Fruit fly (Drosophila melanogaster) whole organism, embryonic: Measurements from ENCODE around the gene Cpr66Cb.

Source experiments
- CG1024 ChIP-seq: fragments of 200-800 bp; sonication (Bioruptor generic); IDR thresholded peaks from 2 replicates; pipeline ENCODE4 v1.3.6; 2022; ENCODE audit warnings: missing biosample characterization, missing genetic modification characterization
- CG11093 ChIP-seq: fragments of 200-800 bp; sonication (Bioruptor generic); IDR thresholded peaks from 3 replicates; pipeline ENCODE4 v1.3.6; 2022; ENCODE audit warnings: missing biosample characterization, missing genetic modification characterization
- CG11504 ChIP-seq: fragments of 200-800 bp; sonication (Bioruptor generic); optimal IDR thresholded peaks from 3 replicates; lab custom pipeline; 2019; ENCODE audit warnings: missing biosample characterization, mild to moderate bottlenecking, missing genetic modification characterization, moderate library complexity
- CG12155 ChIP-seq: fragments of 200-800 bp; sonication (Bioruptor generic); optimal IDR thresholded peaks from 3 replicates; lab custom pipeline; 2016; ENCODE audit warnings: missing biosample characterization, missing genetic modification characterization
- CG12236 ChIP-seq: fragments of 200-800 bp; sonication (Bioruptor generic); optimal IDR thresholded peaks from 2 replicates; lab custom pipeline; 2016; ENCODE audit warnings: missing biosample characterization, missing genetic modification characterization
- CG12769 ChIP-seq: fragments of 200-800 bp; sonication (Bioruptor generic); optimal IDR thresholded peaks from 2 replicates; lab custom pipeline; 2019; ENCODE audit warnings: missing biosample characterization, mild to moderate bottlenecking, missing genetic modification characterization, moderate library complexity
- CG15011 ChIP-seq: fragments of 200-800 bp; sonication (Bioruptor generic); optimal IDR thresholded peaks from 3 replicates; lab custom pipeline; 2018; ENCODE audit warnings: missing biosample characterization, mild to moderate bottlenecking, missing genetic modification characterization
- CG15479 ChIP-seq: fragments of 200-800 bp; sonication (Bioruptor generic); optimal IDR thresholded peaks from 3 replicates; lab custom pipeline; 2019; ENCODE audit warnings: missing biosample characterization, mild to moderate bottlenecking, missing genetic modification characterization, moderate library complexity
- CG1603 ChIP-seq: fragments of 200-800 bp; sonication (Bioruptor generic); optimal IDR thresholded peaks from 2 replicates; lab custom pipeline; 2019; ENCODE audit warnings: missing biosample characterization, mild to moderate bottlenecking, missing genetic modification characterization, moderate library complexity
- CG17829 ChIP-seq: fragments of 200-800 bp; optimal IDR thresholded peaks from 2 replicates; lab custom pipeline; 2019; ENCODE audit warnings: missing biosample characterization, mild to moderate bottlenecking, missing genetic modification characterization, moderate library complexity
- CG18262 ChIP-seq: fragments of 200-800 bp; optimal IDR thresholded peaks from 3 replicates; lab custom pipeline; 2019; ENCODE audit warnings: missing biosample characterization, mild to moderate bottlenecking, missing genetic modification characterization, moderate library complexity
- CG3065 ChIP-seq: fragments of 200-800 bp; sonication (Bioruptor generic); optimal IDR thresholded peaks from 2 replicates; lab custom pipeline; 2016; ENCODE audit warnings: missing biosample characterization, missing genetic modification characterization
- CG31388 ChIP-seq: fragments of 200-800 bp; sonication (Bioruptor generic); optimal IDR thresholded peaks from 2 replicates; lab custom pipeline; 2016; ENCODE audit warnings: missing biosample characterization, missing genetic modification characterization
- CG42726 ChIP-seq: fragments of 200-800 bp; sonication (Bioruptor generic); IDR thresholded peaks from 2 replicates; pipeline ENCODE4 v1.3.6; 2022; ENCODE audit warnings: missing biosample characterization, missing genetic modification characterization; ENCODE audit not compliant: partially characterized antibody
- CG43689 ChIP-seq: fragments of 200-800 bp; sonication (Bioruptor generic); IDR thresholded peaks from 2 replicates; pipeline ENCODE4 v1.3.6; 2022; ENCODE audit warnings: missing biosample characterization, missing genetic modification characterization
- CG7556 ChIP-seq: fragments of 200-800 bp; sonication (Bioruptor generic); optimal IDR thresholded peaks from 2 replicates; lab custom pipeline; 2017; ENCODE audit warnings: missing biosample characterization, mild to moderate bottlenecking, missing genetic modification characterization
- CG7745 ChIP-seq: fragments of 200-800 bp; sonication (Bioruptor generic); optimal IDR thresholded peaks from 2 replicates; lab custom pipeline; 2018; ENCODE audit warnings: missing biosample characterization, mild to moderate bottlenecking, missing genetic modification characterization, moderate library complexity
- CG7987 ChIP-seq: fragments of 200-800 bp; sonication (Bioruptor generic); optimal IDR thresholded peaks from 2 replicates; lab custom pipeline; 2018; ENCODE audit warnings: missing biosample characterization, mild to moderate bottlenecking, missing genetic modification characterization, moderate library complexity
- CG9609 ChIP-seq: fragments of 200-800 bp; sonication (Bioruptor generic); optimal IDR thresholded peaks from 3 replicates; lab custom pipeline; 2016; ENCODE audit warnings: missing biosample characterization, missing genetic modification characterization
- CHES-1-like ChIP-seq: fragments of 200-800 bp; sonication (Bioruptor generic); optimal IDR thresholded peaks from 2 replicates; lab custom pipeline; 2016; ENCODE audit warnings: missing biosample characterization, missing genetic modification characterization
- Hand ChIP-seq: fragments of 200-800 bp; sonication (Bioruptor generic); optimal IDR thresholded peaks from 2 replicates; lab custom pipeline; 2017; ENCODE audit warnings: mild to moderate bottlenecking, missing biosample characterization, missing genetic modification reagents, missing genetic modification characterization
- Hr51 ChIP-seq, 2 experiments: fragments of 200-800 bp; sonication (Bioruptor generic); optimal IDR thresholded peaks; 2 replicates in 1 of 2; 3 replicates in 1 of 2; lab custom pipeline; 2016 to 2018; ENCODE audit warnings: missing biosample characterization in 2 of 2, missing genetic modification characterization in 2 of 2, mild to moderate bottlenecking in 1 of 2, moderate library complexity in 1 of 2
- Neu2 ChIP-seq: fragments of 200-800 bp; sonication (Bioruptor generic); optimal IDR thresholded peaks from 3 replicates; lab custom pipeline; 2016; ENCODE audit warnings: missing biosample characterization, missing genetic modification characterization, borderline replicate concordance
- Rfx ChIP-seq: fragments of 200-800 bp; sonication (Bioruptor generic); IDR thresholded peaks from 2 replicates; pipeline ENCODE4 v1.3.6; 2022; ENCODE audit warnings: missing biosample characterization, missing genetic modification characterization
- Side ChIP-seq: fragments of 200-800 bp; sonication (Bioruptor generic); optimal IDR thresholded peaks from 2 replicates; lab custom pipeline; 2016; ENCODE audit warnings: missing biosample characterization, missing genetic modification characterization
- aop ChIP-seq: fragments of 200-800 bp; sonication (Bioruptor generic); IDR thresholded peaks from 2 replicates; pipeline ENCODE4 v1.3.6; 2022; ENCODE audit warnings: missing biosample characterization, missing genetic modification characterization
- ara ChIP-seq: fragments of 200-800 bp; sonication (Bioruptor generic); IDR thresholded peaks from 2 replicates; pipeline ENCODE4 v1.3.6; 2022; ENCODE audit warnings: missing biosample characterization, missing genetic modification characterization
- ase ChIP-seq: fragments of 200-800 bp; sonication (Bioruptor generic); IDR thresholded peaks from 3 replicates; pipeline ENCODE4 v1.3.6; 2022; ENCODE audit warnings: missing biosample characterization, missing genetic modification characterization
- az2 ChIP-seq: fragments of 200-800 bp; sonication (Bioruptor generic); optimal IDR thresholded peaks from 3 replicates; lab custom pipeline; 2016; ENCODE audit warnings: missing biosample characterization, missing genetic modification characterization
- br ChIP-seq: fragments of >200 bp; optimal IDR thresholded peaks from 2 replicates; lab custom pipeline; 2017
- chif ChIP-seq, 2 experiments: fragments of 200-800 bp; sonication (Bioruptor generic); optimal IDR thresholded peaks; 3 replicates each; lab custom pipeline; 2016; ENCODE audit warnings: missing biosample characterization in 2 of 2, missing genetic modification characterization in 2 of 2
- corto ChIP-seq: fragments of 200-800 bp; sonication (Bioruptor generic); optimal IDR thresholded peaks from 2 replicates; lab custom pipeline; 2016; ENCODE audit warnings: missing biosample characterization, mild to moderate bottlenecking, missing genetic modification characterization, moderate library complexity
- dm ChIP-seq: fragments of 200-800 bp; sonication (Bioruptor generic); optimal IDR thresholded peaks from 3 replicates; lab custom pipeline; 2016; ENCODE audit warnings: missing biosample characterization, missing genetic modification characterization
- dpn ChIP-seq, 2 experiments: fragments of 200-800 bp; sonication (Bioruptor generic); optimal IDR thresholded peaks; 3 replicates each; lab custom pipeline; 2016; ENCODE audit warnings: missing biosample characterization in 2 of 2, missing genetic modification characterization in 2 of 2
- en ChIP-seq: fragments of 200-800 bp; sonication (Bioruptor generic); optimal IDR thresholded peaks from 2 replicates; lab custom pipeline; 2016; ENCODE audit warnings: missing biosample characterization, missing genetic modification characterization
- esg ChIP-seq: fragments of 200-800 bp; sonication (Bioruptor generic); conservative IDR thresholded peaks from 2 replicates; pipeline ENCODE4 v1.3.6; 2022; ENCODE audit warnings: missing biosample characterization, missing genetic modification characterization
- exex ChIP-seq: fragments of 200-800 bp; sonication (Bioruptor generic); optimal IDR thresholded peaks from 4 replicates; lab custom pipeline; 2018; ENCODE audit warnings: missing biosample characterization, mild to moderate bottlenecking, missing genetic modification characterization, moderate library complexity
- fd96Cb ChIP-seq: fragments of 200-800 bp; sonication (Bioruptor generic); optimal IDR thresholded peaks from 2 replicates; lab custom pipeline; 2018; ENCODE audit warnings: missing biosample characterization, mild to moderate bottlenecking, missing genetic modification characterization, moderate library complexity
- fu2 ChIP-seq: fragments of 200-800 bp; sonication (Bioruptor generic); optimal IDR thresholded peaks from 2 replicates; lab custom pipeline; 2016; ENCODE audit warnings: missing biosample characterization, missing genetic modification characterization
- gro ChIP-seq: fragments of 200-800 bp; sonication (Bioruptor generic); optimal IDR thresholded peaks from 2 replicates; lab custom pipeline; 2016; ENCODE audit warnings: missing biosample characterization, missing genetic modification characterization
- hb ChIP-seq: fragments of 200-800 bp; sonication (Bioruptor generic); IDR thresholded peaks from 3 replicates; pipeline ENCODE4 v1.3.6; 2022; ENCODE audit warnings: missing biosample characterization, missing genetic modification characterization; ENCODE audit not compliant: partially characterized antibody
- kah ChIP-seq: fragments of 200-800 bp; sonication (Bioruptor generic); optimal IDR thresholded peaks from 2 replicates; lab custom pipeline; 2018; ENCODE audit warnings: missing biosample characterization, mild to moderate bottlenecking, missing genetic modification characterization
- salm ChIP-seq: fragments of 200-800 bp; sonication (Bioruptor generic); optimal IDR thresholded peaks from 2 replicates; lab custom pipeline; 2018; ENCODE audit warnings: missing biosample characterization, mild to moderate bottlenecking, missing genetic modification characterization
- scrt ChIP-seq: fragments of 200-800 bp; sonication (Bioruptor generic); optimal IDR thresholded peaks from 2 replicates; lab custom pipeline; 2018; ENCODE audit warnings: missing biosample characterization, mild to moderate bottlenecking, missing genetic modification characterization, moderate library complexity
- slp2 ChIP-seq: fragments of 200-800 bp; sonication (Bioruptor generic); optimal IDR thresholded peaks from 2 replicates; lab custom pipeline; 2016; ENCODE audit warnings: missing biosample characterization, missing genetic modification characterization
- sug ChIP-seq: fragments of 200-800 bp; optimal IDR thresholded peaks from 2 replicates; lab custom pipeline; 2019; ENCODE audit warnings: missing biosample characterization, mild to moderate bottlenecking, missing genetic modification characterization, moderate library complexity
- tin ChIP-seq: fragments of 200-800 bp; sonication (Bioruptor generic); optimal IDR thresholded peaks from 3 replicates; lab custom pipeline; 2016; ENCODE audit warnings: missing biosample characterization, missing genetic modification characterization
- ttk ChIP-seq: fragments of 200-800 bp; sonication (Bioruptor generic); IDR thresholded peaks from 2 replicates; pipeline ENCODE4 v2.1.2; 2022; ENCODE audit warnings: missing biosample characterization, missing genetic modification characterization
- unpg ChIP-seq: fragments of 200-800 bp; sonication (Bioruptor generic); optimal IDR thresholded peaks from 3 replicates; lab custom pipeline; 2018; ENCODE audit warnings: missing biosample characterization, mild to moderate bottlenecking, missing genetic modification characterization, moderate library complexity

Gene Cpr66Cb

DNA sequence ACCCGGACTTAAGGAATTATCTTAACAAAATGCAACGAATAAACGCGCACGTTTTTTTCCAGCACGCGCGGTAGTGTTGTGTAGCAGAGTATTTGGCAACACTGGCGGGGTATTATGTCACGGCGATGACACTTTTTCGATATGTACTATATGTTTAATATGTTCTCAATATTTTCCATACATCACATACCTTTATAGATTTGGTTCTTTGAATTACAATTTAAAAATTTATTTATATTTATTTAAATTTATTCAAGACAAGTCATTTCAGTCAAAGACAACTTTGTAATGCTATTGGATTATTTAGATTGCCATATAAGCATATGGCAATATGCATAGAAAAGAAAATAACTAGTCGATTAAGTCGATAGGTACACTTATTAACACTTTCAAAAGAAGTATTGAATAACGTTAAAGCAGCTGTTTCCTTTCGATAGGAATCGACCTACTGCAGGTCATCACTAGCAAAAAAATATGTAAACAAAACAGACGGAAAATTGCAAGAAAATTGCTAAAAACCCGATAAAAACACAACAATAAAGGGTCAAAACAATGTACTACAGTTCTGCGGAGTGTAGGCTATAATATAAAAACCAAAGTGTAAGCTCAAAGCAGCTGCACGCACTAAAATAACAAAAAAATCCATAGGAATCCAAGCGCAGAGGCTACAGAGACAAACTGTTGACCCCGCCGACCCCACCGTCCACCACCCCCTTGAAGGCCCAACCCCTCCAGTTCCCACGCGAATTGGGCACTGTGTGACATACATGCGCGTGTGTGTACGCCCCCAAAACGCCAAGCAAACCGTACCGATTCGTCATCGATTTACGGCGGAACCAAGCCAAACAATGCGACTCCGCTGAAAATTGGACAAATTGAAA is 9.9 kb downstream of the Cpr66Cb start, which contains the start of the genes CG7182 and GAPcenA (continued):
- no peak for TF ChIP-seq CG3065 (GFP tag; lab: Kevin White, UChicago)
- no peak for TF ChIP-seq esg (GFP tag; lab: Robert Waterston, UW)
- peak; percentile 83 for TF ChIP-seq CG17829 (tag; lab: Kevin White, UChicago)
- peak; percentile 48 for TF ChIP-seq scrt
- no peak for TF ChIP-seq aop (GFP tag; lab: Robert Waterston, UW)
- TF ChIP-seq CG1024 (GFP tag; lab: Robert Waterston, UW): no peak
- peak; percentile 8 for TF ChIP-seq Hand (GFP tag; lab: Kevin White, UChicago)
- TF ChIP-seq ara (GFP tag; lab: Robert Waterston, UW): no peak
- no peak for TF ChIP-seq CG12236 (GFP tag; lab: Kevin White, UChicago)
- no peak for TF ChIP-seq CG42726 (GFP tag; lab: Robert Waterston, UW)
- TF ChIP-seq tin (GFP tag; lab: Kevin White, UChicago): peak; percentile 67
- TF ChIP-seq en (GFP tag; lab: Kevin White, UChicago): no peak
- peak; percentile 52 for TF ChIP-seq CG15011 (GFP tag; lab: Kevin White, UChicago)
- no peak for TF ChIP-seq CG11093
- peak; percentile 51 for TF ChIP-seq az2 (GFP tag; lab: Kevin White, UChicago)
- peak; percentile 1 to 15 for TF ChIP-seq chif (GFP tag; optimal IDR thresholded peaks at IDR 0.05; lab: Kevin White, UChicago)
- no peak for TF ChIP-seq kah (GFP tag; lab: Kevin White, UChicago)
- peak; percentile 14 for TF ChIP-seq Side (GFP tag; lab: Kevin White, UChicago)
- TF ChIP-seq dm: peak; percentile 91
- no peak for TF ChIP-seq br (lab: Kevin White, UChicago)
- TF ChIP-seq ttk (GFP tag; lab: Robert Waterston, UW): 0 out of 2 replicates have a peak, but pooled peaks have one; percentile 10
- peak; percentile 0 for TF ChIP-seq slp2 (GFP tag; lab: Kevin White, UChicago)
- TF ChIP-seq Rfx: peak; percentile 64
- peak; percentile 24 to 63 for TF ChIP-seq dpn (GFP tag; optimal IDR thresholded peaks at IDR 0.05; lab: Kevin White, UChicago)
- peak; percentile 76 for TF ChIP-seq CG7556 (GFP tag; lab: Kevin White, UChicago)
- TF ChIP-seq CG7987 (GFP tag; lab: Kevin White, UChicago): no peak
- TF ChIP-seq sug (tag; lab: Kevin White, UChicago): peak; percentile 90
- TF ChIP-seq salm (tag; lab: Kevin White, UChicago): peak; percentile 26
- TF ChIP-seq CG12155 (GFP tag; lab: Kevin White, UChicago): peak; percentile 72
- TF ChIP-seq hb (GFP tag; lab: Robert Waterston, UW): no peak; the same call in 2 of the 3 replicates
- no peak for TF ChIP-seq Neu2 (GFP tag; lab: Kevin White, UChicago)
- no peak for TF ChIP-seq corto
- TF ChIP-seq ase (GFP tag; lab: Robert Waterston, UW): peak; percentile 52; the same call in 1 of the 3 replicates
- no peak for TF ChIP-seq CHES-1-like (GFP tag; lab: Kevin White, UChicago)
- TF ChIP-seq CG12769 (tag; lab: Kevin White, UChicago): no peak
- TF ChIP-seq Hr51 (GFP tag; optimal IDR thresholded peaks at IDR 0.05; lab: Kevin White, UChicago): peak; percentile 29 to 72
- TF ChIP-seq gro: no peak
- TF ChIP-seq CG9609 (GFP tag; lab: Kevin White, UChicago): peak; percentile 16
- peak; percentile 79 for TF ChIP-seq CG18262 (tag; lab: Kevin White, UChicago)
- peak; percentile 63 for TF ChIP-seq fd96Cb (tag; lab: Kevin White, UChicago)
- no peak for TF ChIP-seq CG43689
- no peak for TF ChIP-seq CG15479 (GFP tag; lab: Kevin White, UChicago)
- TF ChIP-seq exex (tag; lab: Kevin White, UChicago): peak; percentile 31
- TF ChIP-seq fu2 (GFP tag; lab: Kevin White, UChicago): peak; percentile 29
- no peak for TF ChIP-seq CG7745
- peak; percentile 24 for TF ChIP-seq CG31388 (GFP tag; lab: Kevin White, UChicago)
- no peak for TF ChIP-seq CG1603 (tag; lab: Kevin White, UChicago)
- peak; percentile 66 for TF ChIP-seq unpg (GFP tag; lab: Kevin White, UChicago)
- TF ChIP-seq CG11504 (tag; lab: Kevin White, UChicago): no peak
